Worm (Caenorhabditis elegans): Measurements from ENCODE around the gene lmd-5.

lmd-5 gene

DNA sequence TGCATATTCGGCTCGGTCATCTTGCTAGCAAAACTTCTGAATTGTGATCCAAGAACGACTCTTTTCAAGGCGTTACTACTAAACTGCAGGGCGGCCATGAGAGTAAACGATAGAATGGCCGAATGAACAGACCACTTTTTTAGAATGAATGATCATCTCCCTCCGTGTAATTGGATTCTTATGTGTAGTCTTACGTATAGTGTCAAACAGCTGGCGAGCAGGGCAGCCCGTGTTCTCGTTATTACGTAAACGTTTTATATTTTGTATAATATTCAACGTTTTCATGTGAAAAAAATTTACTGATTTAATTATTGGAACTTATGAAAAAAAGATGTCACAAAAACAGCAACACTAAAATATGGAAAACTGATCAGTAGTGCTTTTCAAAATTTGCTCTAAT lies 32.6 kb downstream of the lmd-5 start, which contains the start of gene F10D2.10:
TSS of gene F10D2.10 (minus strand) at position 101 of the 400 bp plus-strand sequence.
- no peak for TF ChIP-seq ztf-16 (tag; optimal IDR thresholded peaks at IDR 0.05)
- no peak for TF ChIP-seq unc-86 (tag; optimal IDR thresholded peaks at IDR 0.05)
- no peak for TF ChIP-seq ceh-19 (GFP tag; optimal IDR thresholded peaks at IDR 0.05)
- no peak for TF ChIP-seq ttx-3 (tag; optimal IDR thresholded peaks at IDR 0.05)
- no peak for TF ChIP-seq npax-4 (tag; optimal IDR thresholded peaks at IDR 0.05)
- TF ChIP-seq pqm-1 (tag; optimal IDR thresholded peaks at IDR 0.05), result no peak
- TF ChIP-seq pros-1 (tag; optimal IDR thresholded peaks at IDR 0.05), result no peak
- TF ChIP-seq ceh-9 (tag; optimal IDR thresholded peaks at IDR 0.05), result no peak
- no peak for TF ChIP-seq gmeb-2 (tag; optimal IDR thresholded peaks at IDR 0.05)
- no peak for TF ChIP-seq madf-2 (tag; optimal IDR thresholded peaks at IDR 0.05)
- TF ChIP-seq pag-3 (tag; optimal IDR thresholded peaks at IDR 0.05; ENCODE audit: borderline replicate concordance), result no peak
- no peak for TF ChIP-seq C08G9.2 (tag; optimal IDR thresholded peaks at IDR 0.05)
- no peak for TF ChIP-seq unc-3 (GFP tag; conservative IDR thresholded peaks at IDR 0.05)
- no peak for TF ChIP-seq unc-3 (tag; optimal IDR thresholded peaks at IDR 0.05)
- TF ChIP-seq sox-4 (tag; optimal IDR thresholded peaks at IDR 0.05), result no peak
- no peak for TF ChIP-seq ceh-34 (tag; optimal IDR thresholded peaks at IDR 0.05)
- no peak for TF ChIP-seq ahr-1 (tag; optimal IDR thresholded peaks at IDR 0.05)
- no peak for TF ChIP-seq T23F11.4 (GFP tag; optimal IDR thresholded peaks at IDR 0.05)
- no peak for TF ChIP-seq ceh-18 (tag; optimal IDR thresholded peaks at IDR 0.05)
- TF ChIP-seq pat-9 (tag; optimal IDR thresholded peaks at IDR 0.05), result no peak

DNA sequence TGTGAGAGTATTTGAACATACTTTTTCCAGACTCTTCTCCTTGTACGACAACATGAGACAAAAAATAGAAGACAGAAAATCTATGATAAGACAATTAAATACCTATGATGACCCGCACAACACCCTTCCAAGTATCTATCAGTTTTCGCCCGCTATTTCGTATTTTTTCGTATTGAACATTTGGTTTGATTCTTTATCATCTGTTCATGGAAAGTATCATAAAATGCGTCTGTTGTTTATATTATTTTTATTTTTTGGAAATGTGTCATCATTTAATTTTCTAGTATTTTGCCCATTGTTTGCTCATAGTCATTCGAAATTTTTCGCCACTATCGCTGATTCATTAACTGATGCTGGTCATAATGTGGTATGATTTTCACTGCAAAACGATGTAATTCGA lies 33.6 kb downstream of the lmd-5 start, which contains the start of gene ugt-39:
TSS of gene ugt-39 (plus strand) at position 54 of the 400 bp plus-strand sequence.
- TF ChIP-seq gmeb-2 (tag; optimal IDR thresholded peaks at IDR 0.05) (no peak), ceh-24 (tag; optimal IDR thresholded peaks at IDR 0.05) (no peak), rnt-1 (tag; optimal IDR thresholded peaks at IDR 0.05) (no peak), zip-5 (tag; optimal IDR thresholded peaks at IDR 0.05) (no peak), eyg-1 (tag; optimal IDR thresholded peaks at IDR 0.05) (no peak), pha-4 (tag; optimal IDR thresholded peaks at IDR 0.05) (no peak)

DNA sequence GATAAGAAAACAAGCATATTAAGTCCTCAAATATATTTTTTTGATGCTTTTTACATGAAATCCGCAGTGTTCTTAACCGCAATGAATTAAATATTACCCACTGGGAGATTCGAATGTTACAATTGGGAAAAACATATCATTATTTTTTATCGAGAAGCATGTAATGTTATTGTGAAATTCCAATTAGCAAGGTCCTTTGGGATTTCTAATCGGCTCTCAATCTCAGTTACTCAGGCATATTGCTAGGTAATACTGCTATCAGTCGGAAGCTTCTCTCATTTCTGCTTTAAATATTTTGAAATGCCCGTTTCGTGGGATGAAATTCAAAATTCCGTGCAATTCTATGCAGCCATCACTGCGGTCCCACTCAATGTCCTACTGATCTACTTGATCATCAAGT lies 35.9 kb downstream of the lmd-5 start, which contains the start of gene str-204:
TSS of gene str-204 (plus strand) at position 301 of the 400 bp plus-strand sequence.
- TF ChIP-seq odd-2 (tag; optimal IDR thresholded peaks at IDR 0.05), result no peak
- no peak for TF ChIP-seq T23F11.4 (GFP tag; optimal IDR thresholded peaks at IDR 0.05)
- TF ChIP-seq K09A11.1 (tag; optimal IDR thresholded peaks at IDR 0.05; ENCODE audit: insufficient read depth), result no peak
- no peak for TF ChIP-seq madf-2 (tag; optimal IDR thresholded peaks at IDR 0.05)
- TF ChIP-seq ceh-31 (tag; optimal IDR thresholded peaks at IDR 0.05), result no peak
- no peak for TF ChIP-seq ceh-2 (tag; optimal IDR thresholded peaks at IDR 0.05)
- TF ChIP-seq gmeb-2 (tag; optimal IDR thresholded peaks at IDR 0.05), result no peak
- TF ChIP-seq ttx-3 (tag; optimal IDR thresholded peaks at IDR 0.05), result no peak
- TF ChIP-seq sdc-2 (tag; optimal IDR thresholded peaks at IDR 0.05), result no peak
- TF ChIP-seq ref-2 (tag; optimal IDR thresholded peaks at IDR 0.05), result no peak
- TF ChIP-seq dmd-4 (tag; optimal IDR thresholded peaks at IDR 0.05; ENCODE audit: borderline replicate concordance), result no peak
- TF ChIP-seq nhr-232 (tag; optimal IDR thresholded peaks at IDR 0.05), result no peak
- TF ChIP-seq fkh-10 (GFP tag; optimal IDR thresholded peaks at IDR 0.05), result no peak
- TF ChIP-seq ceh-18 (tag; optimal IDR thresholded peaks at IDR 0.05), result no peak
- TF ChIP-seq zip-5 (tag; optimal IDR thresholded peaks at IDR 0.05), result no peak
- TF ChIP-seq ceh-19 (GFP tag; optimal IDR thresholded peaks at IDR 0.05), result no peak
- TF ChIP-seq npax-4 (tag; optimal IDR thresholded peaks at IDR 0.05), result no peak
- no peak for TF ChIP-seq ceh-30 (tag; optimal IDR thresholded peaks at IDR 0.05)

DNA sequence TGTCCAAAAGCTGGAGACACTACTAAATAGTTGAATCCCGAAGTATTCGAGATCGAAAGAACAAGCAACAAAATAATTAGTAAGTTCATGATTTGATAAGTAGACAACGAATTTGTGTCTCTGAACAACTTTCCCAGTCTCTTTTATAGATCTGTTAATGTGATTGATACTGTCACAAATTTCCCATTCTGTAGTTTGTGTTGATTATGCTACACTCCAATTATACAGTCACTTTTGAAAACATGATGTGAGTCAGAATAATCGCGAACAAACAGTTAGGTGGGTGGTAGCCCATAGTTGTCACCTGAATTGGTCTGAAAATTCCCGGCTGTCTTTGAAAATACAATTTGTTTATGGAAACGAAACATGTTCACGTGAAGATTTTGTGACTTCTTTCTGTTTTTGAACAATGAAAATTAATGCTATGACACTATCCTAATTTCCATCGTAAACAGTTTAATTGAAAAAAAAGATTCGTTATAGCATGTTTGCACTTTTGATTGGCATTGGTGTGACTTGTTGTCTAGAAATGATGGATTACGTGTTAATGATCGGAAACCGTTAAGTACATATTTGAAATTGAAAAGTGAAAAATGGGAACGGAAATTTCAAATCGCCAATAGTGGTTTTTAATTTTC lies 40.1 kb downstream of the lmd-5 start, which contains the start of gene ugt-41:
TSS of gene ugt-41 (minus strand) at position 119 of the 638 bp plus-strand sequence.
- TF ChIP-seq pat-9 (tag; optimal IDR thresholded peaks at IDR 0.05), result no peak
- no peak for TF ChIP-seq unc-3 (GFP tag; conservative IDR thresholded peaks at IDR 0.05)
- no peak for TF ChIP-seq unc-3 (tag; optimal IDR thresholded peaks at IDR 0.05)
- no peak for TF ChIP-seq nfya-1 (tag; optimal IDR thresholded peaks at IDR 0.05)
- no peak for TF ChIP-seq lin-11 (tag; optimal IDR thresholded peaks at IDR 0.05)
- TF ChIP-seq ceh-30 (tag; optimal IDR thresholded peaks at IDR 0.05), result no peak
- TF ChIP-seq Y22D7AL.16 (tag; optimal IDR thresholded peaks at IDR 0.05), result no peak
- TF ChIP-seq rnt-1 (tag; optimal IDR thresholded peaks at IDR 0.05), result no peak
- TF ChIP-seq mec-3 (tag; optimal IDR thresholded peaks at IDR 0.05; ENCODE audit: borderline replicate concordance), result no peak
- no peak for TF ChIP-seq pros-1 (tag; optimal IDR thresholded peaks at IDR 0.05)
- TF ChIP-seq pha-4 (tag; optimal IDR thresholded peaks at IDR 0.05), result no peak
- no peak for TF ChIP-seq ceh-24 (tag; optimal IDR thresholded peaks at IDR 0.05)
- TF ChIP-seq pax-1 (tag; optimal IDR thresholded peaks at IDR 0.05), result no peak
- no peak for TF ChIP-seq T23F11.4 (GFP tag; optimal IDR thresholded peaks at IDR 0.05)
